Worm (Caenorhabditis elegans): Measurements from ENCODE around the gene lgc-20.

DNA sequence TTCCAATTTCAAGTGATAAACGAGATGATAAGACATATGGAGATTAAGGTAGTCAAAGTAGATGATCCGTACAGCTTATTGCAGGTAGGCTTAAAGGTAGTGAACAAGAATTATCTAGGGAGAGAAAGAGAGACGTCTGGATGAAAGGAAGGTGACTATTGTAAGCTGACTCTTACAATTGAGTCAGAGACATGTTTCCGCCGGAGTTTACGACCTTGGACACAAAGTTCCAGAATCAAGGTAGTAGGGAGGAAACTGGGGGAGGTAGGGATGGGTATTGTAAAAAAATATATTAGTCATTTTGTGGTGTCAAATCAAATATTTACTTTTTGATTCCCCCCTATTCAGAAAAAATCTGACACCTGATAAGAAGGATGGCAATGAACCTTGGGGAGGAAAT, 49.0 kb upstream of the lgc-20 start:
- TF ChIP-seq klf-2 (GFP tag; conservative IDR thresholded peaks at IDR 0.05), result no peak
- no peak for TF ChIP-seq T22C8.4 (GFP tag; IDR thresholded peaks at IDR 0.05)
- no peak for TF ChIP-seq ref-1 (GFP tag; conservative IDR thresholded peaks at IDR 0.05)
- no peak for TF ChIP-seq flt-1 (GFP tag; IDR thresholded peaks at IDR 0.05)
- TF ChIP-seq tab-1 (GFP tag; IDR thresholded peaks at IDR 0.05), result no peak
- no peak for TF ChIP-seq ztf-29 (GFP tag; IDR thresholded peaks at IDR 0.05)
- TF ChIP-seq ztf-23 (GFP tag; IDR thresholded peaks at IDR 0.05), result no peak
- TF ChIP-seq med-1 (GFP tag; optimal IDR thresholded peaks at IDR 0.05; ENCODE audit: insufficient read depth), result no peak
- TF ChIP-seq cog-1 (tag; optimal IDR thresholded peaks at IDR 0.05), result no peak
